Worm (Caenorhabditis elegans) whole organism, mixed stage, embryonic: ENCODE results near the gene col-126.

Source experiments
- M03D4.4 ChIP-seq: sonication (generic microtip); optimal IDR thresholded peaks from 2 replicates; lab custom pipeline; 2017; ENCODE audit warnings: mild to moderate bottlenecking, missing genetic modification characterization, missing compliant biosample characterization
- bed-3 ChIP-seq: fragments of 200-800 bp; sonication (Bioruptor generic); optimal IDR thresholded peaks from 3 replicates; lab custom pipeline; 2018; ENCODE audit warnings: mild to moderate bottlenecking, missing genetic modification characterization, moderate library complexity, missing compliant biosample characterization
- blmp-1 ChIP-seq: fragments of 150-350 bp; optimal IDR thresholded peaks from 2 replicates; lab custom pipeline; 2014; ENCODE audit warnings: missing biosample characterization, missing genetic modification characterization
- ceh-39 ChIP-seq: fragments of 150-350 bp; optimal IDR thresholded peaks from 2 replicates; lab custom pipeline; 2014; ENCODE audit warnings: missing biosample characterization, missing genetic modification characterization
- ceh-43 ChIP-seq: fragments of 200-800 bp; sonication (Bioruptor generic); optimal IDR thresholded peaks from 2 replicates; lab custom pipeline; 2018; ENCODE audit warnings: mild to moderate bottlenecking, missing genetic modification characterization, moderate library complexity, missing compliant biosample characterization
- ceh-83 ChIP-seq: fragments of 200-800 bp; sonication (Bioruptor generic); optimal IDR thresholded peaks from 2 replicates; lab custom pipeline; 2018; ENCODE audit warnings: mild to moderate bottlenecking, missing genetic modification characterization, missing compliant biosample characterization
- ces-1 ChIP-seq: fragments of 150-350 bp; optimal IDR thresholded peaks from 2 replicates; lab custom pipeline; 2014; ENCODE audit warnings: missing biosample characterization, missing genetic modification reagents, missing genetic modification characterization
- cnd-1 ChIP-seq: fragments of 200-800 bp; sonication (Bioruptor generic); optimal IDR thresholded peaks from 2 replicates; lab custom pipeline; 2018; ENCODE audit warnings: mild to moderate bottlenecking, missing genetic modification characterization, missing compliant biosample characterization
- drap-1 ChIP-seq: fragments of 200-800 bp; sonication (Bioruptor generic); optimal IDR thresholded peaks from 3 replicates; lab custom pipeline; 2018; ENCODE audit warnings: mild to moderate bottlenecking, missing genetic modification characterization, missing compliant biosample characterization
- elt-1 ChIP-seq: sonication (generic microtip); optimal IDR thresholded peaks from 2 replicates; lab custom pipeline; 2017; ENCODE audit warnings: missing genetic modification characterization, mild to moderate bottlenecking, missing compliant biosample characterization, antibody characterized with exemption, moderate library complexity, borderline replicate concordance; ENCODE audit not compliant: insufficient read depth
- elt-3 ChIP-seq: fragments of 150-350 bp; optimal IDR thresholded peaks from 2 replicates; lab custom pipeline; 2014; ENCODE audit warnings: missing biosample characterization, missing genetic modification characterization
- flh-1 ChIP-seq: fragments of 200-800 bp; sonication (Bioruptor generic); optimal IDR thresholded peaks from 2 replicates; lab custom pipeline; 2018; ENCODE audit warnings: mild to moderate bottlenecking, missing genetic modification characterization, moderate library complexity, missing compliant biosample characterization
- ham-2 ChIP-seq: fragments of 200-800 bp; sonication (Bioruptor generic); optimal IDR thresholded peaks from 2 replicates; lab custom pipeline; 2018; ENCODE audit warnings: mild to moderate bottlenecking, missing genetic modification characterization, missing compliant biosample characterization
- hlh-1 ChIP-seq: fragments of 150-350 bp; optimal IDR thresholded peaks from 2 replicates; lab custom pipeline; 2014; ENCODE audit warnings: missing biosample characterization, missing genetic modification reagents, missing genetic modification characterization
- lin-13 ChIP-seq: fragments of 150-350 bp; optimal IDR thresholded peaks from 2 replicates; lab custom pipeline; 2014; ENCODE audit warnings: missing biosample characterization, missing genetic modification characterization
- lin-32 ChIP-seq: fragments of 200-800 bp; sonication (Bioruptor generic); optimal IDR thresholded peaks from 2 replicates; lab custom pipeline; 2018; ENCODE audit warnings: mild to moderate bottlenecking, missing genetic modification characterization, missing compliant biosample characterization
- lsy-2 ChIP-seq: fragments of 150-350 bp; optimal IDR thresholded peaks from 2 replicates; lab custom pipeline; 2014; ENCODE audit warnings: missing biosample characterization, missing genetic modification characterization
- mab-5 ChIP-seq: fragments of 150-350 bp; optimal IDR thresholded peaks from 2 replicates; lab custom pipeline; 2014; ENCODE audit warnings: missing biosample characterization, missing genetic modification characterization
- mep-1 ChIP-seq: fragments of 150-350 bp; optimal IDR thresholded peaks from 2 replicates; lab custom pipeline; 2017; ENCODE audit warnings: missing biosample characterization, missing genetic modification reagents, missing genetic modification characterization, inconsistent platforms
- mls-2 ChIP-seq: sonication (generic microtip); optimal IDR thresholded peaks from 2 replicates; lab custom pipeline; 2016; ENCODE audit warnings: mild to moderate bottlenecking, missing genetic modification characterization, moderate library complexity, missing compliant biosample characterization
- nhr-12 ChIP-seq: fragments of 150-350 bp; optimal IDR thresholded peaks from 2 replicates; lab custom pipeline; 2014; ENCODE audit warnings: missing biosample characterization, missing genetic modification characterization
- nhr-2 ChIP-seq: fragments of 150-350 bp; optimal IDR thresholded peaks from 2 replicates; lab custom pipeline; 2014; ENCODE audit warnings: missing biosample characterization, missing genetic modification characterization
- nhr-237 ChIP-seq: fragments of 150-350 bp; optimal IDR thresholded peaks from 2 replicates; lab custom pipeline; 2014; ENCODE audit warnings: missing biosample characterization, missing genetic modification characterization
- nhr-28 ChIP-seq: fragments of 150-350 bp; optimal IDR thresholded peaks from 2 replicates; lab custom pipeline; 2014; ENCODE audit warnings: missing biosample characterization, missing genetic modification characterization
- nhr-76 ChIP-seq: sonication (generic microtip); optimal IDR thresholded peaks from 2 replicates; lab custom pipeline; 2017; ENCODE audit warnings: missing biosample characterization, missing genetic modification characterization
- pha-4 ChIP-seq: fragments of 150-350 bp; optimal IDR thresholded peaks from 2 replicates; lab custom pipeline; 2018; ENCODE audit warnings: missing biosample characterization, missing genetic modification reagents, missing genetic modification characterization
- sem-2 ChIP-seq: fragments of 200-800 bp; sonication (Bioruptor generic); optimal IDR thresholded peaks from 2 replicates; lab custom pipeline; 2018; ENCODE audit warnings: mild to moderate bottlenecking, missing genetic modification characterization, missing compliant biosample characterization
- snpc-4 ChIP-seq: fragments of 150-350 bp; optimal IDR thresholded peaks from 2 replicates; lab custom pipeline; 2014; ENCODE audit warnings: missing biosample characterization, missing genetic modification characterization
- sptf-1 ChIP-seq: sonication (generic microtip); optimal IDR thresholded peaks from 2 replicates; lab custom pipeline; 2017; ENCODE audit warnings: mild to moderate bottlenecking, missing genetic modification characterization, moderate library complexity, missing compliant biosample characterization
- tbx-8 ChIP-seq: fragments of 200-800 bp; sonication (Bioruptor generic); optimal IDR thresholded peaks from 2 replicates; lab custom pipeline; 2018; ENCODE audit warnings: mild to moderate bottlenecking, missing genetic modification characterization, moderate library complexity, missing compliant biosample characterization
- unc-120 ChIP-seq: sonication (generic microtip); optimal IDR thresholded peaks from 2 replicates; lab custom pipeline; 2017; ENCODE audit warnings: missing genetic modification characterization, missing compliant biosample characterization; ENCODE audit not compliant: poor library complexity, severe bottlenecking
- unc-39 ChIP-seq: fragments of 150-350 bp; optimal IDR thresholded peaks from 2 replicates; lab custom pipeline; 2014; ENCODE audit warnings: missing biosample characterization, missing genetic modification characterization
- unc-62 ChIP-seq: fragments of 150-350 bp; optimal IDR thresholded peaks from 2 replicates; lab custom pipeline; 2014; ENCODE audit warnings: missing biosample characterization, missing genetic modification reagents, missing genetic modification characterization
- ztf-11 ChIP-seq: fragments of 150-350 bp; optimal IDR thresholded peaks from 2 replicates; lab custom pipeline; 2014; ENCODE audit warnings: missing biosample characterization, missing genetic modification characterization

col-126 gene

ce11 chrIV:11307770-11308169 lies 44.6 kb downstream of the col-126 start:
- TF ChIP-seq unc-39, result no peak
- no peak for TF ChIP-seq elt-1 (tag; lab: Kevin White, UChicago)
- TF ChIP-seq nhr-237 (tag; lab: Kevin White, UChicago), result no peak
- no peak for TF ChIP-seq lsy-2 (tag; lab: Kevin White, UChicago)
- no peak for TF ChIP-seq pha-4
- TF ChIP-seq sem-2 (GFP tag; lab: Kevin White, UChicago), result no peak
- no peak for TF ChIP-seq snpc-4 (tag; lab: Kevin White, UChicago)
- TF ChIP-seq drap-1 (GFP tag; lab: Kevin White, UChicago), result no peak
- TF ChIP-seq blmp-1, result no peak
- TF ChIP-seq mab-5, result no peak
- TF ChIP-seq flh-1, result no peak
- no peak for TF ChIP-seq lin-32 (GFP tag; lab: Kevin White, UChicago)
- TF ChIP-seq ham-2, result no peak

ce11 chrIV:11310624-11311023 lies 47.4 kb downstream of the col-126 start, which contains the start of gene znf-207:
znf-207 (plus strand) TSS chrIV:11310972.
- peak; percentile 44 for TF ChIP-seq drap-1 (GFP tag; lab: Kevin White, UChicago)
- peak; percentile 5 for TF ChIP-seq flh-1
- no peak for TF ChIP-seq ham-2
- TF ChIP-seq mls-2 (tag; lab: Kevin White, UChicago), result peak; percentile 48
- TF ChIP-seq nhr-28 (tag; lab: Kevin White, UChicago), result no peak
- TF ChIP-seq lin-32 (GFP tag; lab: Kevin White, UChicago), result peak; percentile 9
- peak; percentile 28 for TF ChIP-seq lin-13 (tag; lab: Kevin White, UChicago)
- TF ChIP-seq sem-2 (GFP tag; lab: Kevin White, UChicago), result no peak
- peak; percentile 45 for TF ChIP-seq unc-120
- no peak for TF ChIP-seq unc-39
- peak; percentile 16 for TF ChIP-seq nhr-237 (tag; lab: Kevin White, UChicago)
- TF ChIP-seq pha-4, result peak; percentile 25
- peak; percentile 26 for TF ChIP-seq lsy-2 (tag; lab: Kevin White, UChicago)
- TF ChIP-seq sptf-1, result peak; percentile 76
- TF ChIP-seq unc-62 (GFP tag; lab: Kevin White, UChicago), result no peak
- TF ChIP-seq ztf-11 (tag; lab: Kevin White, UChicago), result peak; percentile 47
- no peak for TF ChIP-seq ceh-83 (GFP tag; lab: Kevin White, UChicago)
- TF ChIP-seq M03D4.4 (tag; lab: Kevin White, UChicago), result peak; percentile 49
- TF ChIP-seq mep-1 (tag; lab: Kevin White, UChicago), result peak; percentile 47
- TF ChIP-seq ces-1 (GFP tag; lab: Kevin White, UChicago), result peak; percentile 95
- TF ChIP-seq ceh-43, result peak; percentile 29
- TF ChIP-seq hlh-1 (tag; lab: Kevin White, UChicago), result no peak
- peak; percentile 45 for TF ChIP-seq cnd-1 (tag; lab: Kevin White, UChicago)
- no peak for TF ChIP-seq nhr-76 (tag; lab: Kevin White, UChicago)
- TF ChIP-seq elt-1 (tag; lab: Kevin White, UChicago), result peak; percentile 20
- no peak for TF ChIP-seq nhr-2 (tag; lab: Kevin White, UChicago)

- TF ChIP-seq elt-3 (tag; lab: Kevin White, UChicago) (no peak), lin-13 (tag; lab: Kevin White, UChicago) (no peak), nhr-12 (no peak), ceh-83 (GFP tag; lab: Kevin White, UChicago) (no peak), sptf-1 (peak; percentile 21), lin-32 (GFP tag; lab: Kevin White, UChicago) (peak; percentile 38)
Measured at ce11 chrIV:11311484-11311883, 48.3 kb downstream of the col-126 start.

- TF ChIP-seq mab-5 (no peak), ham-2 (no peak), nhr-237 (tag; lab: Kevin White, UChicago) (no peak), nhr-76 (tag; lab: Kevin White, UChicago) (no peak), lin-13 (tag; lab: Kevin White, UChicago) (no peak), unc-62 (GFP tag; lab: Kevin White, UChicago) (no peak), ceh-39 (tag; lab: Kevin White, UChicago) (no peak), drap-1 (GFP tag; lab: Kevin White, UChicago) (no peak), elt-3 (tag; lab: Kevin White, UChicago) (no peak), nhr-12 (no peak), bed-3 (GFP tag; lab: Kevin White, UChicago) (no peak), nhr-2 (tag; lab: Kevin White, UChicago) (no peak), unc-120 (no peak), pha-4 (no peak), tbx-8 (GFP tag; lab: Kevin White, UChicago) (no peak)
Measured at ce11 chrIV:11313880-11314279, 50.7 kb downstream of the col-126 start, which contains the start of gene dnj-2. dnj-2 (minus strand) TSS chrIV:11313980.
